Worm (Caenorhabditis elegans): ENCODE data around the gene Y57G11C.20.

Gene Y57G11C.20

ce11 chrIV:14838095-14838494 is 5.1 kb upstream of the Y57G11C.20 start:
- peak; percentile 90 for TF ChIP-seq nhr-25 (tag; optimal IDR thresholded peaks at IDR 0.05; ENCODE audit: borderline replicate concordance, insufficient read depth)
- peak; percentile 62 for TF ChIP-seq T20F7.1 (GFP tag; optimal IDR thresholded peaks at IDR 0.05)
- TF ChIP-seq hif-1 (tag; optimal IDR thresholded peaks at IDR 0.05) = peak; percentile 32 to 51
- peak; percentile 84 for TF ChIP-seq mes-2 (tag; optimal IDR thresholded peaks at IDR 0.05; ENCODE audit: poor library complexity, severe bottlenecking)
- TF ChIP-seq nhr-111 (GFP tag; optimal IDR thresholded peaks at IDR 0.05) = peak; percentile 81
- no peak for TF ChIP-seq lim-7 (GFP tag; IDR thresholded peaks at IDR 0.05)
- peak; percentile 21 for TF ChIP-seq ceh-28 (tag; optimal IDR thresholded peaks at IDR 0.05)
- peak; percentile 82; the same call in 1 of the 2 replicates for TF ChIP-seq arid-1 (GFP tag; conservative IDR thresholded peaks at IDR 0.05)
- peak; percentile 64 to 82 for TF ChIP-seq daf-16 (GFP tag; optimal IDR thresholded peaks at IDR 0.05)
- peak; percentile 52 for TF ChIP-seq daf-16 (tag; optimal IDR thresholded peaks at IDR 0.05)
- TF ChIP-seq ZK337.2 (GFP tag; IDR thresholded peaks at IDR 0.05) = no peak
- TF ChIP-seq dmd-9 (GFP tag; IDR thresholded peaks at IDR 0.05) = no peak
- no peak for TF ChIP-seq sdz-12 (GFP tag; optimal IDR thresholded peaks at IDR 0.05)
- peak; percentile 42 for TF ChIP-seq nhr-28 (tag; optimal IDR thresholded peaks at IDR 0.05)
- TF ChIP-seq F37D6.2 (tag; optimal IDR thresholded peaks at IDR 0.05) = peak; percentile 62
- no peak for TF ChIP-seq attf-4 (tag; optimal IDR thresholded peaks at IDR 0.05)
- no peak for TF ChIP-seq pqm-1 (tag; optimal IDR thresholded peaks at IDR 0.05)
- TF ChIP-seq zip-11 (GFP tag; IDR thresholded peaks at IDR 0.05) = no peak
- TF ChIP-seq nhr-11 (tag; optimal IDR thresholded peaks at IDR 0.05) = peak; percentile 30
- TF ChIP-seq nhr-237 (tag; optimal IDR thresholded peaks at IDR 0.05) = peak; percentile 20
- TF ChIP-seq aha-1 (tag) = no peak
- no peak; the same call in 1 of the 2 replicates for TF ChIP-seq F44E2.7 (GFP tag; IDR thresholded peaks at IDR 0.05)
- TF ChIP-seq unc-130 (GFP tag; optimal IDR thresholded peaks at IDR 0.05) = peak; percentile 20
- peak; percentile 62 for TF ChIP-seq Y5F2A.4 (GFP tag; optimal IDR thresholded peaks at IDR 0.05)
- no peak; the same call in 1 of the 2 replicates for TF ChIP-seq dmd-6 (GFP tag; IDR thresholded peaks at IDR 0.05)
- TF ChIP-seq duxl-1 (tag; optimal IDR thresholded peaks at IDR 0.05; ENCODE audit: poor library complexity) = peak; percentile 93
- TF ChIP-seq vab-7 (GFP tag; IDR thresholded peaks at IDR 0.05) = no peak; the same call in 1 of the 2 replicates
- TF ChIP-seq ceh-44 (GFP tag; IDR thresholded peaks at IDR 0.05) = no peak
- peak; percentile 90 for TF ChIP-seq Y105C5A.15 (GFP tag; IDR thresholded peaks at IDR 0.05)
- no peak for TF ChIP-seq egl-43 (GFP tag; IDR thresholded peaks at IDR 0.05)
- no peak for TF ChIP-seq ceh-32 (tag; optimal IDR thresholded peaks at IDR 0.05; ENCODE audit: poor library complexity)
- TF ChIP-seq mxl-2 (GFP tag; conservative IDR thresholded peaks at IDR 0.05) = no peak
- peak; percentile 80; the same call in 1 of the 2 replicates for TF ChIP-seq mdt-29 (GFP tag; IDR thresholded peaks at IDR 0.05)
- TF ChIP-seq ctbp-1 (GFP tag; IDR thresholded peaks at IDR 0.05) = peak; percentile 91
- peak; percentile 72 for TF ChIP-seq cey-2 (tag; optimal IDR thresholded peaks at IDR 0.05; ENCODE audit: borderline replicate concordance, insufficient read depth)
- TF ChIP-seq R02D3.7 (tag; optimal IDR thresholded peaks at IDR 0.05) = no peak
- no peak for TF ChIP-seq nhr-76 (tag; optimal IDR thresholded peaks at IDR 0.05)
- peak; percentile 85 for TF ChIP-seq ceh-20 (GFP tag; IDR thresholded peaks at IDR 0.05)
- TF ChIP-seq lin-1 (GFP tag; IDR thresholded peaks at IDR 0.05) = peak; percentile 78; the same call in 1 of the 2 replicates
- no peak for TF ChIP-seq nhr-10 (tag; optimal IDR thresholded peaks at IDR 0.05)
- TF ChIP-seq hlh-30 (tag; optimal IDR thresholded peaks at IDR 0.05; ENCODE audit: insufficient read depth) = peak; percentile 68
- no peak for TF ChIP-seq ceh-82 (tag; optimal IDR thresholded peaks at IDR 0.05)
- no peak for TF ChIP-seq skn-1 (tag; optimal IDR thresholded peaks at IDR 0.05)
- peak; percentile 36 for TF ChIP-seq zag-1 (tag; optimal IDR thresholded peaks at IDR 0.05)
- peak; percentile 74 for TF ChIP-seq spr-1 (tag; optimal IDR thresholded peaks at IDR 0.05)
- peak; percentile 85 for TF ChIP-seq rbr-2 (tag; optimal IDR thresholded peaks at IDR 0.05)
- peak; percentile 53 for TF ChIP-seq zip-2 (tag; optimal IDR thresholded peaks at IDR 0.05)
- TF ChIP-seq lin-38 (GFP tag; IDR thresholded peaks at IDR 0.05) = no peak; the same call in 1 of the 2 replicates
- TF ChIP-seq Y75B8A.6 (GFP tag; IDR thresholded peaks at IDR 0.05) = no peak
- peak; percentile 93 for TF ChIP-seq hmg-1.1 (GFP tag; IDR thresholded peaks at IDR 0.05)
- TF ChIP-seq F26F4.8 (GFP tag; conservative IDR thresholded peaks at IDR 0.05) = no peak

All from whole organism, L4 larva.